Fruit fly (Drosophila melanogaster) whole organism, prepupa: Measurements from ENCODE around the gene Spec2.

Source experiments
- CG1621 ChIP-seq: fragments of 200-800 bp; sonication (Bioruptor generic); optimal IDR thresholded peaks from 3 replicates; lab custom pipeline; 2018; ENCODE audit warnings: missing biosample characterization, mild to moderate bottlenecking, missing genetic modification characterization
- CG8319 ChIP-seq: fragments of 200-800 bp; sonication (Bioruptor generic); optimal IDR thresholded peaks from 3 replicates; lab custom pipeline; 2016; ENCODE audit warnings: missing biosample characterization, missing genetic modification characterization
- Ets21C ChIP-seq: fragments of 200-800 bp; sonication (Bioruptor generic); optimal IDR thresholded peaks from 3 replicates; lab custom pipeline; 2016; ENCODE audit warnings: missing biosample characterization, missing genetic modification characterization
- Hr4 ChIP-seq: fragments of 200-800 bp; sonication (Bioruptor generic); optimal IDR thresholded peaks from 3 replicates; lab custom pipeline; 2016; ENCODE audit warnings: missing biosample characterization, missing genetic modification characterization
- Sox15 ChIP-seq: fragments of 200-800 bp; sonication (Bioruptor generic); optimal IDR thresholded peaks from 3 replicates; lab custom pipeline; 2016; ENCODE audit warnings: missing biosample characterization, missing genetic modification characterization
- achi ChIP-seq: fragments of 200-800 bp; sonication (Bioruptor generic); optimal IDR thresholded peaks from 3 replicates; lab custom pipeline; 2016; ENCODE audit warnings: missing biosample characterization, missing genetic modification characterization
- dac ChIP-seq: fragments of 200-800 bp; sonication (Bioruptor generic); optimal IDR thresholded peaks from 2 replicates; lab custom pipeline; 2017; ENCODE audit warnings: missing biosample characterization, mild to moderate bottlenecking, missing genetic modification characterization
- esn ChIP-seq: fragments of 200-800 bp; sonication (Bioruptor generic); optimal IDR thresholded peaks from 2 replicates; lab custom pipeline; 2016; ENCODE audit warnings: missing biosample characterization, mild to moderate bottlenecking, missing genetic modification characterization, moderate library complexity
- pdm3 ChIP-seq: fragments of 200-800 bp; sonication (Bioruptor generic); optimal IDR thresholded peaks from 3 replicates; lab custom pipeline; 2016; ENCODE audit warnings: missing biosample characterization, missing genetic modification characterization

The Spec2 gene

dm6 chr3R:5568590-5568989, 55.3 kb downstream of the Spec2 start, which contains the start of the genes CG2931 and Rheb (continued):
- TF ChIP-seq Ets21C (GFP tag; lab: Kevin White, UChicago): no peak
- TF ChIP-seq Hr4: peak; percentile 70
- TF ChIP-seq CG8319 (GFP tag; lab: Kevin White, UChicago): no peak
- peak; percentile 40 for TF ChIP-seq Sox15 (GFP tag; lab: Kevin White, UChicago)
- TF ChIP-seq achi: peak; percentile 25
- peak; percentile 63 for TF ChIP-seq pdm3 (GFP tag; lab: Kevin White, UChicago)
- TF ChIP-seq dac (GFP tag; lab: Kevin White, UChicago): peak; percentile 32
- TF ChIP-seq CG1621 (tag; lab: Kevin White, UChicago): peak; percentile 23
- TF ChIP-seq esn (GFP tag; lab: Kevin White, UChicago): peak; percentile 65
